Fruit fly (Drosophila melanogaster) whole organism: ENCODE measurements around the gene ed.

Experiments used
- CG8478 ChIP-seq: fragments of >200 bp; optimal IDR thresholded peaks from 2 replicates; lab custom pipeline; 2018; ENCODE audit warnings: inconsistent platforms
- Dll ChIP-seq: fragments of >200 bp; optimal IDR thresholded peaks from 2 replicates; lab custom pipeline; 2017
- psq ChIP-seq: fragments of >200 bp; optimal IDR thresholded peaks from 2 replicates; lab custom pipeline; 2017
- usp ChIP-seq: fragments of >200 bp; optimal IDR thresholded peaks from 2 replicates; lab custom pipeline; 2017; ENCODE audit warnings: missing biosample characterization, missing genetic modification characterization, mixed read lengths

DNA sequence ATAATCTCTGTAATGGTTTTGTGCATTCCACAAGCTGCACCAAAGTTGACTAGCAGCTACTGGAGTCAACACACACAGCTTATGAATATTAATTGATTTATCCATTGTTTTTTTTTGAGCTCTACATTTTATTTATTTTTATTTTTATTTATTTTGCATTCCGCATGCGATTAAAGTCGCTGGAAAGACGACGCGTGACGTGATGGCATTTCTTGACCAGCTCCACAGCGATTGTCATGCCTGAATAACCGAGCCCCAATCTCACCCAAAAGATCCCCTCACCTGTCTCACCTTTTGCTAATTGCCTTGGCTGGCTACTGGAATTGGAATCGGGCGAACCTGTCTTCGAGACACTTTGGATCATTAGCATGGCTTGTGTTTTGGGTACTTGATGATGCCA, 5.1 kb downstream of the ed start:
- no peak for TF ChIP-seq Dll
- TF ChIP-seq psq (lab: Kevin White, UChicago): no peak
- TF ChIP-seq usp: no peak
- no peak for TF ChIP-seq CG8478 (lab: Kevin White, UChicago)
